Fruit fly (Drosophila melanogaster) Kc167 (cell line): ENCODE measurements around the gene CG7329.

Source experiments
- Myc ChIP-seq: fragments of >200 bp; optimal IDR thresholded peaks from 2 replicates; lab custom pipeline; 2017; ENCODE audit warnings: missing external identifiers
- Sin3A ChIP-seq: fragments of >200 bp; optimal IDR thresholded peaks from 2 replicates; lab custom pipeline; 2018; ENCODE audit warnings: missing external identifiers
- h ChIP-seq: fragments of >200 bp; optimal IDR thresholded peaks from 3 replicates; lab custom pipeline; 2018; ENCODE audit warnings: missing external identifiers
- insv ChIP-seq: fragments of >200 bp; optimal IDR thresholded peaks from 3 replicates; lab custom pipeline; 2018; ENCODE audit warnings: missing external identifiers
- psq ChIP-seq: fragments of >200 bp; optimal IDR thresholded peaks from 2 replicates; lab custom pipeline; 2017; ENCODE audit warnings: missing external identifiers
- ttk ChIP-seq: sonication (Bioruptor generic); optimal IDR thresholded peaks from 2 replicates; lab custom pipeline; 2017; ENCODE audit warnings: missing external identifiers

CG7329 gene

DNA sequence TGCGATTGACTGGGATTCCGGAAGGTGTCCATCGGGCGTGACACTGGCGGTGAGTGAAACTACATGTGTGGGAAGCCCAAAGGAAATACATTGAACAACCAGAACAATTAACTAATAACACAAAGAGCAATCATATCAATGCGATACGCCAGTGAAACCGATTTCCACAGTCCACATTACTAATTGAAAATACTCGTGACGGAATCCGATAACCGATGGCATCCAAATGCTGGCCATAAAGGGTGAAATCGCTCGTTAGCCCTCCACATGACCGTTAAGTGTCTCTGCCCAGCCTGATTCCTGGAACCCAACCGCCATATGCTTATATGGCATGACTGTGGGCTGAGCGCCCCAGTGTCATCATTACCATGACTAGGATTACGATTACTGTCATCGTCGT, at the start of gene CG7329:
TSS of gene CG7329 (minus strand) at position 101 of the 400 bp plus-strand sequence.
- TF ChIP-seq h = no peak

DNA sequence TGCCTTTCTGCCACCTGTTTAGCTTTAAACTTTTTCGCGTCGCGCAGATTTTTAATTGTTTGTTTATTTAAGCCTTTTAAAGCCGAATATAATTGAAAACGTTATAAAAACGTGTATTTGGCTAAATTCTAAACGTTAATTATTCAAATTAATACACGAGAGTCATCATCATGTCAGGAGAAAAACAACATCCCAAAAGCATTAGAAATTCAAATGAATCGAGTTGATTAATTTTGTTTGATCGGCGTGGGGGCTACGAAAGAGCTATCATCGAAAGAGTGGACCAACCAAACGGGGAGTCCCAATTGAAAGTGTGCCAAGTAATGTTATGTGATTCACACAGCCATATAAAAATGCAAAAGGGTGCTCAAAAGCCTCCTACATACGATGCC, 49.5 kb upstream of the CG7329 start:
- TF ChIP-seq Myc (lab: Kevin White, UChicago) (no peak), h (no peak), psq (lab: Kevin White, UChicago) (no peak), insv (lab: Kevin White, UChicago) (no peak), Sin3A (lab: Kevin White, UChicago) (no peak), ttk (no peak)

DNA sequence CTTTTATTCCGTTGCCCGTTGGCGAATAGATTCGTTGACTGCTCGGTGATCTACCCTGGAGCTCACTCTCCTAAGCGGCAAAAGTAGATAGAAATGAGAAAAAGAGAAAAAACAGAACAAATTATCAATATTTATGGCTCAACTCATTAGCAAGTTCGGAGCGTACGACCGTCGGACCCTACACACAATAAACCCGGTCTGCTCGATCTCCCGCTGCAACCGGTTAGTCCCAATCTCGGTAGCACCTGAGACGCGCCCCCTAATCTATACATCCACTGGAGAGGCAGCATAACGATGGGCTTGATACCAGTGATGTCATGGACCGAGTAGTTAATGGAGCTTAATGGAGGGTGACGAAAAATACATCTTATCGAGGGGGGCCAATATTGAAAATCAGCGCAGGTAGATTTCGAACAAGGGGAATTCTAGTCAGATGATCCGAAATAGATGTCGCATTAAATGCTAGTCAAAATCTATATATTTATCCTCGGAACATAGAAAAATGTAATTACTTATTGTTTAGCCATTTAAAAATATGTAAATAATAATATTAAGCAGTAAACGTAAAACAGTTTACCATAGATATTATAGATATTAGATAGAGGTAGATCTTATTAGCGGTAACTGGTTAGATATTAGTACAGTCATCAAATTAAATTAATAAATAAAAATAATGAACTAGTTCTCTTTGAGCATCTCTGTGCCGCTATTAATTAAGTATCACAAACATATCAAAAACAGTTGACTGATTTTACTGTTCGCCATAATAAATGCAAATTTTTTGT, 48.9 kb upstream of the CG7329 start, which contains the start of gene CG7296:
TSS of gene CG7296 (minus strand) at position 58 of the 785 bp plus-strand sequence.
- TF ChIP-seq ttk (no peak), Sin3A (lab: Kevin White, UChicago) (no peak), psq (lab: Kevin White, UChicago) (no peak), insv (lab: Kevin White, UChicago) (no peak), Myc (lab: Kevin White, UChicago) (no peak), h (no peak)

DNA sequence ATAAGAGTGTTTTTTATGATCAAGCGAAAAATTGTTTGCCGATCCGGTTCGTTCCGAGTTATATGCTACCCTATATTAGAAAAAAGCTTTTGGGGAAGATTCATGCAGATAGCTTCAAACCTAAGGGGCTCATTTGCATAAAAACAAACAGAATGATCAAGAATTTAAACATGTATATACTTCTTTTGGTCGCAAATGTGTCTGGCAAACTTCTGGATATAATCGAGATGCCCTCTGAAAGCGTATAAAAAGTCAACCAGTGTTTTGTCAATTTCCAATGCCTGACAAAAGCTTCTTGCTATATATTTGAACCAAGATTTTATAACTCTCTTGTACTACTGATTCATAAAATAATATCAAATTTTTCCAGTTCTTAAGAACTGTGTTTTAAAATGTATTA, 47.4 kb upstream of the CG7329 start:
- no peak for TF ChIP-seq insv (lab: Kevin White, UChicago)
- TF ChIP-seq psq (lab: Kevin White, UChicago) = no peak
- no peak for TF ChIP-seq Myc (lab: Kevin White, UChicago)
- TF ChIP-seq Sin3A (lab: Kevin White, UChicago) = no peak
- TF ChIP-seq ttk = no peak
- no peak for TF ChIP-seq h

DNA sequence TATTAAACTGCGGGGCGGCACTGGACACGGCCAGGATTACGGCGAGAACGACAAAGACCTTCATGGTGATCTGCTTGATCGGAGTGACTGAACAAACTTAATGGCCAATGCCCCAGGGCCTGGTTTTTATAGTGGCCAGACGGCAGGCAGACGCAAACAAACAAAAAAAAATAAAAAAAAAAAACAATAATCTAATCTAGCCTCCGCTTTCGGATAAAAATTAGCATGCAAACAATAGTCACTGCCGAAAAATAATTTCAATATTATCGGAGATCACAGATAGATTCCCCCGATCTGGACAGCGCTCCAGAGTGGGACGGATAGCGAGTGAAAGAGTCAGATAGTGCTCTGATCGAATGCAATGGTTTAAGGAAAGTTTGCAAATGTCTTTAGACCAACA, 46.0 kb upstream of the CG7329 start, which contains the start of gene CG7299:
TSS of gene CG7299 (minus strand) at position 101 of the 400 bp plus-strand sequence.
- TF ChIP-seq Myc (lab: Kevin White, UChicago) = no peak
- TF ChIP-seq psq (lab: Kevin White, UChicago) = no peak
- TF ChIP-seq Sin3A (lab: Kevin White, UChicago) = no peak
- TF ChIP-seq h = no peak
- no peak for TF ChIP-seq insv (lab: Kevin White, UChicago)
- no peak for TF ChIP-seq ttk

DNA sequence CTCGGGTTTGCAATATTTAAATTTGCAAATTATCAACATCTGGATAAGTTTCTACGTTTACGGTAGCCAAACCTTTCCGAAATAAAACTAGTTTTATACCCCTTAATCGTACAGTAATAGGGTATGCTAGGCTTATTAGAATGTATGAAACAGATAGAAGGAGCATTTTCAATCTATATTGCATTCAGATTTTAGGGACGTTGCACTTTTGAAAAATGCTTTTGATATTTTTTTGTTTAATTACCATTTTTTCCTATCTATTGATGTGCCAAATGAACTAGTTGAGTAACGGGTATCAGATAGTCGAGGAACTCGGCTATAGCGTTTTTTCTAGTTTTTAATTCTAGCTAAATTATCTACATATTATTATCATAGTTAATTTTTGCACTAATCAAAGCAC, 44.6 kb upstream of the CG7329 start:
- TF ChIP-seq ttk = no peak
- TF ChIP-seq Myc (lab: Kevin White, UChicago) = no peak
- no peak for TF ChIP-seq Sin3A (lab: Kevin White, UChicago)
- no peak for TF ChIP-seq psq (lab: Kevin White, UChicago)
- TF ChIP-seq h = no peak
- TF ChIP-seq insv (lab: Kevin White, UChicago) = no peak

DNA sequence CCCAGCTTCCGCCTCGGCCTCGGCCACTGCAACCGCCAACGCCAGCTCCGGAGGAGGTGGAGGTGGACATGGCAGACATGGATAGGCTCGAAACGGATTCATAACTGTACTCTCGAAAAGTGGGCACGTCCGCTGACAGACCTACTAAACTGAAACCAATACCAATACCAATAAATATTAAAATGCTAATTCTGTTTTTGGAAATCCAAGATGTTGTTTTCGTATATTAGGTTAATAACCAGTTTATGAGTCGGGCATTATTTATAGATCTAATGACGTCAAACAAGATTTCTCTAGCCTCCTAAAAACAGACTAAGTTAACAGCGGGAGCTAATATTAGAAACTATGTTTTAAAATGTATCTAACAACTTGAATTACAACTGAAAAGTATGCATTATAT, 43.9 kb upstream of the CG7329 start:
- no peak for TF ChIP-seq insv (lab: Kevin White, UChicago)
- no peak for TF ChIP-seq Myc (lab: Kevin White, UChicago)
- TF ChIP-seq h = no peak
- TF ChIP-seq ttk = no peak
- no peak for TF ChIP-seq psq (lab: Kevin White, UChicago)
- no peak for TF ChIP-seq Sin3A (lab: Kevin White, UChicago)

DNA sequence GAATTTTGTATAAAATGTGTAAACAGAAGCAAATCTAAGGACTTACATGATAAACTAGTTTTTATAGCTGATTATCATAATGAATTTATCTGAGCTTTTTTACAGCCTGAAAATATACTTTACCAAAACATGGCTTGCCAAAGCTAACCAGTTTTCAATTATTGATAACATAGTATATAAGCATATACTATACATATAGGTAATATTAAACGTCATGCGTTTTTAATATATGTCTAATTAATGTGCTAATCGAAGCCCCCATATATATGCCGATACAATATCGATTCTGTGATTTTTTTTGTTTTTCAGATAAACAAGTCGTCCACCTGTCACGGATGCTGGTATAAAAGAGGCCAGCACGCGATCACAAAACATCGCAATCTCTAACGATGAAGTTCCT, 43.3 kb upstream of the CG7329 start, which contains the start of gene CG17107:
TSS of gene CG17107 (plus strand) at position 301 of the 400 bp plus-strand sequence.
- TF ChIP-seq insv (lab: Kevin White, UChicago) = no peak
- TF ChIP-seq h = no peak
- no peak for TF ChIP-seq ttk
- no peak for TF ChIP-seq psq (lab: Kevin White, UChicago)
- no peak for TF ChIP-seq Myc (lab: Kevin White, UChicago)
- TF ChIP-seq Sin3A (lab: Kevin White, UChicago) = no peak

DNA sequence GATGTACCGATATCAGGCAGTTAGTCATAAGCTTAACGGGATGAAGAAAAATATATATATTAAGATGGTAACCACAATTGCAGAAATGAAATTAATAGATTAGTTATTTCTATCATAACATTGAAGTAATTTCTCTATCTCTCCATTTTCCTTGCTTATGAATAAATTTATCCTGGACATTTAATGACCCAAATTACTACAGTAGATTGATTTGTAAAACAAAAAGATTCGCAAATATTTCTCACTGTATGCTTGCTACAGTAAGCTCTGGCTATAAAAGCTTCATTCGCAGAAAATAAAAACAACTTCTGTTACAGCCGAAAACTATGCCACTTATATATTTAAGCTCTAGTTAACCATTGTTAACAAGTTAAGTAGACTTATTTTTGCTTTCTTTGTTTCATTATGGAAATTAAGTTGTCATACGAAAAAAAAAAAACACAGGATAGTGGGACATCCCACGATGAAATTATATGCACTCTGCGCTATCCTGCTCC, 42.4 kb upstream of the CG7329 start, which contains the start of gene CG17105:
TSS of gene CG17105 (plus strand) at position 447 of the 497 bp plus-strand sequence.
- TF ChIP-seq Sin3A (lab: Kevin White, UChicago) (no peak), Myc (lab: Kevin White, UChicago) (no peak), ttk (no peak), h (no peak), insv (lab: Kevin White, UChicago) (no peak), psq (lab: Kevin White, UChicago) (no peak)

DNA sequence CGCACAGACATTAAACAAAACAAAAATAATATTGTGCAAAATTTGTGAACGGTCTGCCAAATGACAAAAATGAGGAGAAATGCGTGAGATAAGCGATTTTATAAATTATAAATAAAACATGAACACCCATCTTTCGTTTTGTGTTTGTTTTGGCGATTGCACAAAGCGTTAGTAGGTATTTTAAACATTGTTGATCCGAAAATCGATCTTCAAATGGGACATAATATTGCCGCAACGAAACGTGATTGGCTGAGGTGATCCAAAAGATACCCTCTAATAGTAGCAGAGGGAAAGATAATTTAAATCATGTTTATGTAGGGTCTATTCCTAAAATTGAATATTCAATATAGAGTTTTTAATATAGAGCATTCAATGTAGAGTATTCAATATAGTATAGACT, 41.3 kb upstream of the CG7329 start:
- no peak for TF ChIP-seq ttk
- TF ChIP-seq h = no peak
- TF ChIP-seq psq (lab: Kevin White, UChicago) = no peak
- TF ChIP-seq Sin3A (lab: Kevin White, UChicago) = no peak
- no peak for TF ChIP-seq insv (lab: Kevin White, UChicago)
- no peak for TF ChIP-seq Myc (lab: Kevin White, UChicago)

DNA sequence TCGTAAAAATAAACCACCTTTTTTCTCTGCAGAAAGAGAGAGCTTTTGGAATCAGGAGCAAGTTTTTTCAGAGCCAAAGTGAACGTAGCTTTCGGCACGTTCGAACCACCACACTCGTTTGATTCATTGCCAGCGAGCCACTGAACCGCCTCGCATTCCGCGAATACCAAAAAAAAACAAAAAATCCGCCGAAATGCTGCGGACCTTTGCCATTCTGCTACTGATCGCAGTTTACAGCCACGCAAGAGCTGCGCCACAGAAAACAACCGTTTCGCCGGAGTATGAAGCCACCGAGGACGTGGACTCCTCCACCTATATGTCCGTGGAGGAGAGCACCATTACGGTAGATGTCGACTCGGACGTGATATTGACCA, 39.4 kb upstream of the CG7329 start:
- TF ChIP-seq h (no peak), psq (lab: Kevin White, UChicago) (no peak), Sin3A (lab: Kevin White, UChicago) (no peak), Myc (lab: Kevin White, UChicago) (no peak), ttk (no peak), insv (lab: Kevin White, UChicago) (no peak)

DNA sequence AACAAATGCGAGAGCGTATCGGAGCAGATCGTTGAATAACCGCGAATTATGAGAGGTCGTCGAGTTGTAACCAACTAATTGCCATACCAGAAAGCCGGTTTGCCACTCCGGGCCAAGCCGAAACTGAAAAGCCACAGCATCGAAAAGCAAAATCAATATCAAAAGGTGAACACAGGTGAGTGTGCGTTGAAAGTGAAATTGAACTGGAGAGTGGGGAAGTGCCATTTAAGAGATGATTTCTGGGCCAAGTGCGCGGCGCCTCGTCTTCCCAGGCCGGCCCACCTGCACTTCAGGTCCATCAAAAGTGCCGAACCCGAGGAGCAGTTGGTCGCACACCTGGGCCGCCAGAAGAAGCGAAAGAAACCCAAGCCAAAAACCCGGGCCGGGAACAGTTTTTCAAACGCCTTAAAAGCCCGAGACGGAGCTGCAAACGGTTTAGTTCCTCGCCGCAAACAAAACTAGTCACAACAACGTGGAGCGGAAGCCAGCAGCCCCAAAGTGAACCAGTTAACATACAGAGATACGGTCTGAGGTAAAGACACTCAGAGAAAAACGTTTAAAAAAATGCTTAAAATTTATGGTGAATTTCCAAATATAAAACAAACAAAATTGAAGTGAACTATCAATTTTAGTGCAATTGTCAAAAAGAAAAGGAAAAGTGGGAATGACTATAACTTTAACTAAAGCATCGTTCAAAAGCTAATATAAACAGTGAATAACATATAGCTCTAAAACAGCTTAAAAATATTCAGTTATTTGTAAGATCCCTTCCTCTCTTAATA, 38.9 kb upstream of the CG7329 start, which contains the start of gene CG17104:
TSS of gene CG17104 (plus strand) at position 266 of the 782 bp plus-strand sequence.
- TF ChIP-seq Sin3A (lab: Kevin White, UChicago) (no peak), psq (lab: Kevin White, UChicago) (no peak), h (no peak), Myc (lab: Kevin White, UChicago) (no peak), insv (lab: Kevin White, UChicago) (no peak), ttk (no peak)
